Fruit fly (Drosophila melanogaster): Measurements from ENCODE around the gene CG7031.

CG7031 gene

DNA sequence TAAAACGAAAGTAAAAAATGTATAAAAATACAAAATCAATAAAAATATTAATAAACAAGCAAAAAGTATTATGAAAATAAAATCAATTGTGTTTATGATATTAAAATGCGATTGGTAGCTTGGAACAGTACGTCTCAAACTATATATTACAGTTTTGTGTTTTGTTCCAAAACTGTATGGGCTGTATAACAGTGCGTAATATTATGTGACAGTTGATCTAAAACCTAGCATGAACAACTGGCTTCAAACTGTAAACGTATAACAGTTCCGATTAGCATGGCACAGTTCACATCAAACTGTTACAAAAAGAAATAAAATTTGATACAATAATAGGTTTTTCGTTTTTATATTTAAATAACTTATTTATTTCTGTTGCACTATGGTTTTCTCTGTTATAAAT is 10.1 kb upstream of the CG7031 start (continued):
- TF ChIP-seq Max (GFP tag; optimal IDR thresholded peaks at IDR 0.05) (no peak), CG12155 (GFP tag; optimal IDR thresholded peaks at IDR 0.05) (no peak), CG7987 (GFP tag; optimal IDR thresholded peaks at IDR 0.05) (no peak), CG1233 (GFP tag; optimal IDR thresholded peaks at IDR 0.05) (no peak), CG2678 (tag; optimal IDR thresholded peaks at IDR 0.05) (no peak), CG4854 (GFP tag; optimal IDR thresholded peaks at IDR 0.05) (no peak), eve (GFP tag; optimal IDR thresholded peaks at IDR 0.05) (no peak), CG15011 (GFP tag; optimal IDR thresholded peaks at IDR 0.05) (no peak), ap (GFP tag; IDR thresholded peaks at IDR 0.05) (no peak), so (GFP tag; IDR thresholded peaks at IDR 0.05) (no peak), E2f1 (GFP tag; IDR thresholded peaks at IDR 0.05) (no peak), YL-1 (GFP tag; optimal IDR thresholded peaks at IDR 0.05) (peak; percentile 3), CG12236 (GFP tag; optimal IDR thresholded peaks at IDR 0.05) (no peak), PHDP (tag; optimal IDR thresholded peaks at IDR 0.05) (no peak), tio (GFP tag; optimal IDR thresholded peaks at IDR 0.05) (no peak), HmgZ (tag; optimal IDR thresholded peaks at IDR 0.05) (peak; percentile 30), lov (optimal IDR thresholded peaks at IDR 0.05) (no peak), lov (GFP tag; IDR thresholded peaks at IDR 0.05) (no peak), Elba2 (GFP tag; optimal IDR thresholded peaks at IDR 0.05) (no peak), CG8944 (GFP tag; optimal IDR thresholded peaks at IDR 0.05) (no peak), unpg (GFP tag; optimal IDR thresholded peaks at IDR 0.05) (no peak), CG10274 (GFP tag; optimal IDR thresholded peaks at IDR 0.05) (no peak), CG13894 (tag; optimal IDR thresholded peaks at IDR 0.05) (no peak), fd3F (GFP tag; optimal IDR thresholded peaks at IDR 0.05) (no peak), CG2116 (GFP tag; optimal IDR thresholded peaks at IDR 0.05) (no peak), bbx (GFP tag; IDR thresholded peaks at IDR 0.05; ENCODE audit: partially characterized antibody) (peak; percentile 68), nerfin-2 (GFP tag; IDR thresholded peaks at IDR 0.05; ENCODE audit: partially characterized antibody) (0 out of 2 replicates have a peak, but pooled peaks have one; percentile 51), Ets97D (GFP tag; optimal IDR thresholded peaks at IDR 0.05) (no peak), CG9817 (tag; optimal IDR thresholded peaks at IDR 0.05) (peak; percentile 22), CG10462 (GFP tag; optimal IDR thresholded peaks at IDR 0.05) (no peak), btn (GFP tag; optimal IDR thresholded peaks at IDR 0.05) (no peak), CG14441 (GFP tag; IDR thresholded peaks at IDR 0.05) (no peak), pum (GFP tag; optimal IDR thresholded peaks at IDR 0.05) (no peak), CG15601 (tag; optimal IDR thresholded peaks at IDR 0.05) (no peak), E2f2 (GFP tag; IDR thresholded peaks at IDR 0.05) (no peak), croc (GFP tag; conservative IDR thresholded peaks at IDR 0.05) (no peak), aop (GFP tag; IDR thresholded peaks at IDR 0.05) (no peak), disco-r (GFP tag; optimal IDR thresholded peaks at IDR 0.05) (peak; percentile 9), gt (GFP tag; IDR thresholded peaks at IDR 0.05) (no peak), kah (GFP tag; optimal IDR thresholded peaks at IDR 0.05) (no peak), crp (GFP tag; optimal IDR thresholded peaks at IDR 0.05) (no peak), row (GFP tag; IDR thresholded peaks at IDR 0.05) (no peak; the same call in 2 of the 3 replicates), insv (GFP tag; optimal IDR thresholded peaks at IDR 0.05) (no peak), Meics (GFP tag; optimal IDR thresholded peaks at IDR 0.05) (no peak), CG10654 (GFP tag; optimal IDR thresholded peaks at IDR 0.05) (no peak), abd-A (tag; optimal IDR thresholded peaks at IDR 0.05) (no peak), ssp (GFP tag; IDR thresholded peaks at IDR 0.05) (no peak), CG17328 (GFP tag; IDR thresholded peaks at IDR 0.05) (no peak), MESR4 (GFP tag; optimal IDR thresholded peaks at IDR 0.05) (no peak), slp2 (GFP tag; optimal IDR thresholded peaks at IDR 0.05) (no peak), usp (GFP tag; optimal IDR thresholded peaks at IDR 0.05) (no peak), CG4404 (GFP tag; IDR thresholded peaks at IDR 0.05) (no peak)
